Worm (Caenorhabditis elegans): Measurements from ENCODE around the gene F59E12.9.
"Not testable (repeated sequence)": the region's sequence is repeated elsewhere in the genome, so short reads cannot be mapped to it uniquely, and the experiment has no call there.

F59E12.9 gene

DNA sequence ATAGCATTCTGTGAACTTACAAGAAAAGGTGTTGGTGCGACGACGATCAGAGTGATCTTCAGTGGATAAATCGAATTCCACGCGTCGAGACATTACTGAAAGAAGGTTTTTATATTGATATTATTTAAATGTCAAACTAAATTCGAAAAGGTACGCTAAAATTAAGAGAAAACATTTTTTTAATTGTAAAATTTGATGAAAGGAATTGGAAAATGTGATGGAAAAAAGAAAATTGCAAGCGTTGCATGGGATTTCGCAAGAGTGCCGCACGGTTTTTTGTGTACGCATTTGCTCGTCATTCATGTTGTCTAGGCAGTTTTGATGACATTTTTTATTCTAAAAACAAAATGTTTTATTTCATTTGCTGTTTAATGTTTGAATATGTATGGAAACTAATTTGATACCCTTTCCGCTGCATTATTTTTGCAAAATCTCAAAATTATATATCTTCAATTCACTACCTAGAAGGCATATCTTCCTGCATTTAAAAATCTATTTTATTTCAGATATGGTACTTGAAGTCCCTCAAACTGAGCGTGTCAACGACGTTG is 15.9 kb downstream of the F59E12.9 start, which contains the start of the genes F59E12.6 and npl-4.1:
TSS of gene F59E12.6 (minus strand) at position 101 of the 551 bp plus-strand sequence.
TSS of gene npl-4.1 (plus strand) at position 501 of the 551 bp plus-strand sequence.
- not testable (repeated sequence) for TF ChIP-seq zag-1 (tag; optimal IDR thresholded peaks at IDR 0.05); dmd-6 (GFP tag; IDR thresholded peaks at IDR 0.05); rbr-2 (tag; optimal IDR thresholded peaks at IDR 0.05)

DNA sequence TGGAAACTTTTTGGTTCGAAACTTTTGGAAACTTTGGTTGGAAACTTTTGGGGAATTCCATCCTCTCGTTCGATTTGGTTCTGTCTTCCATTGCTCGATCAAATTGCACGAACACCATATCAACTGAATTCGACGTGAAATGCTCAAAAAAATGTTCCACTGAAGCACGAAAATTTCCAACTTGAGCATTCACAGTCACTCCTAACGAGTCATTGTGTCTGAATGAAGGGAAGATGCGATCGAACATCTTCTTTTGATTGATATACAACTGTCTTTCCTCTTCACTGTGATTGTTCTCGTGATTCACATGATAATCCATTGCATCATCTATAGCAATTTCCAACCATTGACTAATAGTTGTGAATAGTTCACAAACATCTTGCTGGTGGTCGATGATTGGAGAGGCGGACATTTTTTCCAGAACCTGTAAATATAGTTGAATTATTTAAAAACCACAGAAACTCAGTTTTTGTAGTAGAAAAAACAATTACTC is 18.5 kb downstream of the F59E12.9 start, which contains the start of gene F59E12.15:
TSS of gene F59E12.15 (minus strand) at position 51 of the 493 bp plus-strand sequence.
- no peak for TF ChIP-seq T26A8.4 (GFP tag; IDR thresholded peaks at IDR 0.05)
- TF ChIP-seq ztf-7 (tag; optimal IDR thresholded peaks at IDR 0.05) = peak; percentile 71
- TF ChIP-seq unc-62 (GFP tag; optimal IDR thresholded peaks at IDR 0.05 in 1 of 2) = peak in 1 of 2 experiments; percentile 78
- TF ChIP-seq unc-62 (tag; optimal IDR thresholded peaks at IDR 0.05) = no peak

DNA sequence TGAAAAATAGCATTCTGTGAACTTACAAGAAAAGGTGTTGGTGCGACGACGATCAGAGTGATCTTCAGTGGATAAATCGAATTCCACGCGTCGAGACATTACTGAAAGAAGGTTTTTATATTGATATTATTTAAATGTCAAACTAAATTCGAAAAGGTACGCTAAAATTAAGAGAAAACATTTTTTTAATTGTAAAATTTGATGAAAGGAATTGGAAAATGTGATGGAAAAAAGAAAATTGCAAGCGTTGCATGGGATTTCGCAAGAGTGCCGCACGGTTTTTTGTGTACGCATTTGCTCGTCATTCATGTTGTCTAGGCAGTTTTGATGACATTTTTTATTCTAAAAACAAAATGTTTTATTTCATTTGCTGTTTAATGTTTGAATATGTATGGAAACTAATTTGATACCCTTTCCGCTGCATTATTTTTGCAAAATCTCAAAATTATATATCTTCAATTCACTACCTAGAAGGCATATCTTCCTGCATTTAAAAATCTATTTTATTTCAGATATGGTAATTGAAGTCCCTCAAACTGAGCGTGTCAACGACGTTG is 24.4 kb downstream of the F59E12.9 start, which contains the start of the genes eif-3.L and npl-4.2:
TSS of gene eif-3.L (minus strand) at position 101 of the 557 bp plus-strand sequence.
TSS of gene npl-4.2 (plus strand) at position 507 of the 557 bp plus-strand sequence.
- not testable (repeated sequence) for TF ChIP-seq madf-5 (GFP tag; IDR thresholded peaks at IDR 0.05); tag-97 (GFP tag; IDR thresholded peaks at IDR 0.05); fkh-10 (GFP tag; optimal IDR thresholded peaks at IDR 0.05)

DNA sequence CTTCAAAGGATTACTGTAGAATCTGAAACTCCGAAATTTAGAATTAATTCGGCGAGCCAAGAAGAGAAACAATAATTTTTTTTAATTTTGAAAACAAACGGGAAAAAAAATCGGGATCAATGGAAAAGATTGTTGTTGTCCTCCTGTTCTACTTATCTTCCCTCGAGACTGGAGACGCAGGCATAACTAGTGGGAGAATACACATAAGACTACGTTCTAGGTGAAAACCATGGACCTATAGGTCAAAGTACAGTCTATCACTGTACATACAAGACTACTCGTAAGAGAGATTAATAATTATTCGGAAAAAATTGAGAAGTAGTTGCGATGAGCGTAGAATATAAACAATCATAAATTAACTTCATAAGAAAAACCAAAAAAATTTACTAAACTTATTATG is 27.5 kb downstream of the F59E12.9 start, which contains the start of gene dhs-6:
TSS of gene dhs-6 (minus strand) at position 22 of the 400 bp plus-strand sequence.
- peak; percentile 28 for TF ChIP-seq nhr-6 (tag; optimal IDR thresholded peaks at IDR 0.05)
- no peak for TF ChIP-seq nhr-25 (tag; optimal IDR thresholded peaks at IDR 0.05; ENCODE audit: borderline replicate concordance, insufficient read depth)
- TF ChIP-seq T26A8.4 (GFP tag; IDR thresholded peaks at IDR 0.05) = no peak
- TF ChIP-seq spr-1 (tag; optimal IDR thresholded peaks at IDR 0.05) = peak; percentile 17
- peak; percentile 54 for TF ChIP-seq T20F7.1 (GFP tag; optimal IDR thresholded peaks at IDR 0.05)
- no peak for TF ChIP-seq gei-8 (GFP tag; optimal IDR thresholded peaks at IDR 0.05)
- no peak for TF ChIP-seq skn-1 (tag; optimal IDR thresholded peaks at IDR 0.05)
- no peak for TF ChIP-seq egl-43 (GFP tag; IDR thresholded peaks at IDR 0.05)
- no peak for TF ChIP-seq vab-7 (GFP tag; IDR thresholded peaks at IDR 0.05)
- no peak for TF ChIP-seq ceh-20 (GFP tag; IDR thresholded peaks at IDR 0.05)
- no peak for TF ChIP-seq Y105C5A.15 (GFP tag; IDR thresholded peaks at IDR 0.05)
- TF ChIP-seq ama-1 (optimal IDR thresholded peaks at IDR 0.05) = peak; percentile 5
- peak; percentile 50 for TF ChIP-seq duxl-1 (tag; optimal IDR thresholded peaks at IDR 0.05; ENCODE audit: poor library complexity)
- no peak for TF ChIP-seq unc-130 (GFP tag; optimal IDR thresholded peaks at IDR 0.05)
- peak; percentile 41 for TF ChIP-seq nhr-28 (tag; optimal IDR thresholded peaks at IDR 0.05)
- no peak for TF ChIP-seq mxl-2 (GFP tag; conservative IDR thresholded peaks at IDR 0.05)
- peak; percentile 49 for TF ChIP-seq mep-1 (tag; optimal IDR thresholded peaks at IDR 0.05)
- no peak for TF ChIP-seq nhr-77 (tag; optimal IDR thresholded peaks at IDR 0.05)
- no peak for TF ChIP-seq dmd-9 (GFP tag; IDR thresholded peaks at IDR 0.05)
- no peak for TF ChIP-seq zfp-3 (GFP tag; conservative IDR thresholded peaks at IDR 0.05)
- TF ChIP-seq daf-16 (GFP tag; optimal IDR thresholded peaks at IDR 0.05) = no peak
- TF ChIP-seq daf-16 (tag; optimal IDR thresholded peaks at IDR 0.05) = peak; percentile 65
- TF ChIP-seq ceh-82 (tag; optimal IDR thresholded peaks at IDR 0.05) = no peak
- TF ChIP-seq nhr-102 (tag; optimal IDR thresholded peaks at IDR 0.05) = no peak
- no peak for TF ChIP-seq jun-1 (tag; optimal IDR thresholded peaks at IDR 0.05)
- peak; percentile 47 for TF ChIP-seq dve-1 (tag; optimal IDR thresholded peaks at IDR 0.05; ENCODE audit: insufficient read depth)
- peak; percentile 37 for TF ChIP-seq aha-1 (tag)
- peak; percentile 15 for TF ChIP-seq hlh-30 (tag; optimal IDR thresholded peaks at IDR 0.05; ENCODE audit: insufficient read depth)
- TF ChIP-seq lsy-2 (tag; optimal IDR thresholded peaks at IDR 0.05) = peak in 1 of 2 experiments; percentile 6
- TF ChIP-seq nhr-10 (tag; optimal IDR thresholded peaks at IDR 0.05) = no peak
- TF ChIP-seq dpl-1 (GFP tag; optimal IDR thresholded peaks at IDR 0.05) = no peak
- no peak for TF ChIP-seq F49E8.2 (tag; optimal IDR thresholded peaks at IDR 0.05; ENCODE audit: borderline replicate concordance)
- no peak for TF ChIP-seq zip-2 (tag; optimal IDR thresholded peaks at IDR 0.05)
- TF ChIP-seq php-3 (GFP tag; IDR thresholded peaks at IDR 0.05) = no peak

All from whole organism, L4 larva.